Worm (Caenorhabditis elegans): ENCODE data around the gene mip-2.

The mip-2 gene

ce11 chrV:13668337-13668736 lies 3.4 kb downstream of the mip-2 start:
- TF ChIP-seq lin-14 (GFP tag; optimal IDR thresholded peaks at IDR 0.05), result no peak
- no peak for TF ChIP-seq ama-1 (optimal IDR thresholded peaks at IDR 0.05)
- TF ChIP-seq ces-1 (GFP tag; optimal IDR thresholded peaks at IDR 0.05), result no peak
- TF ChIP-seq mab-9 (GFP tag; IDR thresholded peaks at IDR 0.05), result no peak
- TF ChIP-seq nhr-77 (tag; optimal IDR thresholded peaks at IDR 0.05), result no peak
- no peak for TF ChIP-seq lin-39 (tag; optimal IDR thresholded peaks at IDR 0.05)
- no peak for TF ChIP-seq tbx-2 (tag; optimal IDR thresholded peaks at IDR 0.05)
- TF ChIP-seq unc-86 (tag; optimal IDR thresholded peaks at IDR 0.05), result no peak
- no peak for TF ChIP-seq unc-62 (GFP tag; optimal IDR thresholded peaks at IDR 0.05)
- TF ChIP-seq elt-2 (tag; optimal IDR thresholded peaks at IDR 0.05), result no peak
- TF ChIP-seq sox-4 (tag; optimal IDR thresholded peaks at IDR 0.05), result no peak
- no peak for TF ChIP-seq nhr-76 (tag; optimal IDR thresholded peaks at IDR 0.05)
- no peak for TF ChIP-seq efl-3 (GFP tag; optimal IDR thresholded peaks at IDR 0.05)
- TF ChIP-seq fkh-10 (GFP tag; optimal IDR thresholded peaks at IDR 0.05), result no peak
- no peak for TF ChIP-seq xbp-1 (tag; optimal IDR thresholded peaks at IDR 0.05)
- TF ChIP-seq nhr-237 (tag; optimal IDR thresholded peaks at IDR 0.05), result no peak
- no peak for TF ChIP-seq aly-2 (tag; optimal IDR thresholded peaks at IDR 0.05)
- no peak for TF ChIP-seq egl-13 (tag; optimal IDR thresholded peaks at IDR 0.05)
- no peak for TF ChIP-seq vab-15 (tag; optimal IDR thresholded peaks at IDR 0.05)

- TF ChIP-seq lin-13 (GFP tag; optimal IDR thresholded peaks at IDR 0.05), result no peak
Measured at ce11 chrV:13666460-13666859, 5.3 kb downstream of the mip-2 start.

ce11 chrV:13665089-13665488 lies 6.7 kb downstream of the mip-2 start, which contains the start of gene rde-12:
Gene rde-12, plus strand, starts transcription at chrV:13665389.
- TF ChIP-seq egl-27 (tag; optimal IDR thresholded peaks at IDR 0.05) (no peak), unc-98 (GFP tag; IDR thresholded peaks at IDR 0.05) (no peak), egl-13 (tag; optimal IDR thresholded peaks at IDR 0.05) (no peak), swsn-7 (tag; optimal IDR thresholded peaks at IDR 0.05) (no peak), vab-15 (tag; optimal IDR thresholded peaks at IDR 0.05) (no peak), jun-1 (tag; optimal IDR thresholded peaks at IDR 0.05) (no peak), fkh-8 (tag; optimal IDR thresholded peaks at IDR 0.05) (no peak), pqm-1 (tag; optimal IDR thresholded peaks at IDR 0.05) (no peak), isw-1 (GFP tag; IDR thresholded peaks at IDR 0.05) (no peak), nhr-85 (tag) (no peak), unc-86 (tag; optimal IDR thresholded peaks at IDR 0.05) (no peak), ceh-63 (GFP tag; optimal IDR thresholded peaks at IDR 0.05) (no peak)

ce11 chrV:13664340-13664916 lies 7.3 kb downstream of the mip-2 start:
- TF ChIP-seq skn-1 (tag; optimal IDR thresholded peaks at IDR 0.05) (no peak), snu-23 (GFP tag; optimal IDR thresholded peaks at IDR 0.05) (peak; percentile 24), lin-39 (tag; optimal IDR thresholded peaks at IDR 0.05) (no peak), F16B12.6 (tag; optimal IDR thresholded peaks at IDR 0.05) (no peak), hpl-2 (GFP tag; optimal IDR thresholded peaks at IDR 0.05) (no peak), nhr-76 (tag; optimal IDR thresholded peaks at IDR 0.05) (no peak), hlh-4 (tag; optimal IDR thresholded peaks at IDR 0.05) (no peak), C16A3.4 (tag; optimal IDR thresholded peaks at IDR 0.05) (no peak), efl-1 (optimal IDR thresholded peaks at IDR 0.05) (peak; percentile 54 to 65), efl-1 (GFP tag; optimal IDR thresholded peaks at IDR 0.05 in 1 of 2) (peak; percentile 61 to 96), nhr-19 (GFP tag; conservative IDR thresholded peaks at IDR 0.05) (no peak), fkh-10 (GFP tag; optimal IDR thresholded peaks at IDR 0.05) (no peak), tlp-1 (tag; optimal IDR thresholded peaks at IDR 0.05) (no peak), lin-35 (GFP tag; optimal IDR thresholded peaks at IDR 0.05) (peak; percentile 45 to 67), mdl-1 (tag; optimal IDR thresholded peaks at IDR 0.05) (peak in 1 of 2 experiments; percentile 33), nhr-85 (tag) (peak; percentile 44), nhr-47 (tag; optimal IDR thresholded peaks at IDR 0.05) (peak; percentile 43), nhr-90 (tag; optimal IDR thresholded peaks at IDR 0.05; ENCODE audit: poor library complexity) (peak; percentile 36), ets-5 (GFP tag; IDR thresholded peaks at IDR 0.05) (no peak), ama-1 (optimal IDR thresholded peaks at IDR 0.05) (peak; percentile 45), ztf-11 (tag; optimal IDR thresholded peaks at IDR 0.05) (no peak), C04F5.9 (tag; optimal IDR thresholded peaks at IDR 0.05) (no peak), ceh-90 (tag; optimal IDR thresholded peaks at IDR 0.05) (no peak), pqm-1 (tag; optimal IDR thresholded peaks at IDR 0.05) (no peak), nhr-84 (tag; optimal IDR thresholded peaks at IDR 0.05) (no peak), unc-62 (GFP tag; optimal IDR thresholded peaks at IDR 0.05) (no peak), dpl-1 (GFP tag; optimal IDR thresholded peaks at IDR 0.05) (peak; percentile 48 to 77 (median 69)), isw-1 (GFP tag; IDR thresholded peaks at IDR 0.05) (no peak)

All from whole organism, L1 larva.